Worm (Caenorhabditis elegans): ENCODE results near the gene T06E6.10.

DNA sequence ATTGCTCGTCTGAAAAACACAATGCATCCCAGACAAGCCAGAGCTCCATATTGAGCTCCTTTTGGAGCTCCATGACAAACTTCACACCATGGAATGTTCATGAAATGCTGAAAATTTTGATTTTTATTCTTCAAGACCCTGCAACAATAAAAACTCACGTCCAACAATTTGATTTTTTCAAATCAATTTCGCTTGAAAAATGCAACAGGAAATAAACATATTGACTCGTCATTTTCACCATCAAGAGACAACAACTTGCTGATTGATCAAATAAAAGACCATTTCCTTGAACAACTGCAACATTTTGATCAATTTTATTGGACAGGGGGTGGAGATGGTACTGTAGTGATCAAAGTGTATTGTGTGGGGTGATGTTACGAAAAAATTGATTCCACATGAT lies 48.2 kb upstream of the T06E6.10 start, which contains the start of gene nhr-269:
- TF ChIP-seq unc-39 (tag; optimal IDR thresholded peaks at IDR 0.05) = no peak
- no peak for TF ChIP-seq elt-1 (tag; optimal IDR thresholded peaks at IDR 0.05; ENCODE audit: borderline replicate concordance, insufficient read depth)
- no peak for TF ChIP-seq nhr-28 (tag; optimal IDR thresholded peaks at IDR 0.05)
- TF ChIP-seq elt-3 (tag; optimal IDR thresholded peaks at IDR 0.05) = no peak
- no peak for TF ChIP-seq ces-1 (GFP tag; optimal IDR thresholded peaks at IDR 0.05)
- no peak for TF ChIP-seq snpc-4 (tag; optimal IDR thresholded peaks at IDR 0.05)
